Fruit fly (Drosophila melanogaster): Measurements from ENCODE around the gene CG14324.

DNA sequence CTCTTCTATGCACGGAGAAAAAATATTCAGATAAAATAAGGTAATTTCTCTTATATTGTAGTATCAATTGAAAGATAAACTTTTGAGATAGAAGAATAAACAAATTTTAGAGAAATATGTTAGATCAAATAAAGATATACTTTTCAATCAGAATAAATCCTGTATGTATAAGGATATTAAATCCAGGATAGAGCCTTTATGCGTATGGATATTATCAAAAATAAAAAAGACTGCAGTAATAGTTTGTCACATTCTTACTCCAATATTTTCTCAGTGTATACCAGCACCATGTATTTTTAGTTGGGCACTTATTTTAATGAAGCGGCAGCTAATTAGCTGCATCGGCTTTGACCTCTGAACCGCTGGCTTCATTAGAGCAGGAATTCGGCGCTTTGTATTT is 26.8 kb downstream of the CG14324 start:
- no peak for TF ChIP-seq ovo (GFP tag; optimal IDR thresholded peaks at IDR 0.05)
- TF ChIP-seq CG11617 (GFP tag; optimal IDR thresholded peaks at IDR 0.05), result no peak
- TF ChIP-seq CG12768 (GFP tag; optimal IDR thresholded peaks at IDR 0.05), result no peak
- no peak for TF ChIP-seq CG14711 (tag; optimal IDR thresholded peaks at IDR 0.05)
- TF ChIP-seq CG1620 (GFP tag; optimal IDR thresholded peaks at IDR 0.05), result no peak
- no peak for TF ChIP-seq kay (GFP tag; ENCODE audit: borderline replicate concordance)
- TF ChIP-seq tj (GFP tag; optimal IDR thresholded peaks at IDR 0.05), result no peak
- TF ChIP-seq Hr96 (GFP tag; optimal IDR thresholded peaks at IDR 0.05), result no peak
- no peak for TF ChIP-seq Clk (GFP tag; optimal IDR thresholded peaks at IDR 0.05)
- no peak for TF ChIP-seq toe (GFP tag; optimal IDR thresholded peaks at IDR 0.05)
- TF ChIP-seq Crg-1 (GFP tag; optimal IDR thresholded peaks at IDR 0.05), result no peak

All from whole organism, adult.